Fruit fly (Drosophila melanogaster): ENCODE measurements around the gene Ada2b.

Ada2b gene

dm6 chr3R:8256040-8256439 lies 15.7 kb upstream of the Ada2b start (continued):
- TF ChIP-seq gro (GFP tag; optimal IDR thresholded peaks at IDR 0.05) (peak; percentile 26), CG7987 (GFP tag; optimal IDR thresholded peaks at IDR 0.05) (no peak), Eip74EF (GFP tag; optimal IDR thresholded peaks at IDR 0.05) (no peak), CG17385 (GFP tag; optimal IDR thresholded peaks at IDR 0.05) (peak; percentile 25), Hr39 (optimal IDR thresholded peaks at IDR 0.05) (no peak), CG8359 (GFP tag; optimal IDR thresholded peaks at IDR 0.05; ENCODE audit: borderline replicate concordance) (no peak), MESR4 (GFP tag; optimal IDR thresholded peaks at IDR 0.05) (no peak), Nf-YC (tag; optimal IDR thresholded peaks at IDR 0.05) (no peak), pnt (GFP tag; optimal IDR thresholded peaks at IDR 0.05) (no peak), chinmo (GFP tag; IDR thresholded peaks at IDR 0.05; ENCODE audit: partially characterized antibody) (no peak), unpg (GFP tag; optimal IDR thresholded peaks at IDR 0.05) (peak; percentile 53), usp (GFP tag; optimal IDR thresholded peaks at IDR 0.05) (no peak), CG5245 (GFP tag; optimal IDR thresholded peaks at IDR 0.05) (no peak), Sry-β (GFP tag; optimal IDR thresholded peaks at IDR 0.05) (no peak), CG3847 (GFP tag; IDR thresholded peaks at IDR 0.05) (no peak), gce (GFP tag; IDR thresholded peaks at IDR 0.05) (no peak), jing (GFP tag; optimal IDR thresholded peaks at IDR 0.05) (no peak), CG10321 (GFP tag; IDR thresholded peaks at IDR 0.05) (no peak), ro (GFP tag; IDR thresholded peaks at IDR 0.05) (no peak), Drgx (GFP tag; IDR thresholded peaks at IDR 0.05) (peak; percentile 67; the same call in 1 of the 2 replicates), gsb-n (tag; optimal IDR thresholded peaks at IDR 0.05) (no peak), pum (GFP tag; optimal IDR thresholded peaks at IDR 0.05) (no peak), ash1 (GFP tag; optimal IDR thresholded peaks at IDR 0.05) (no peak), Stat92E (GFP tag; optimal IDR thresholded peaks at IDR 0.05) (no peak), fu2 (GFP tag; optimal IDR thresholded peaks at IDR 0.05) (no peak), Gsc (GFP tag; IDR thresholded peaks at IDR 0.05) (no peak), CG15696 (tag; optimal IDR thresholded peaks at IDR 0.05) (no peak), p53 (GFP tag; optimal IDR thresholded peaks at IDR 0.05) (no peak), CG14667 (GFP tag; IDR thresholded peaks at IDR 0.05) (no peak), Lim3 (GFP tag; IDR thresholded peaks at IDR 0.05) (no peak), Deaf1 (tag; optimal IDR thresholded peaks at IDR 0.05) (peak; percentile 4), org-1 (GFP tag; optimal IDR thresholded peaks at IDR 0.05) (peak; percentile 11), tgo (GFP tag; IDR thresholded peaks at IDR 0.05) (no peak), MTF-1 (GFP tag; optimal IDR thresholded peaks at IDR 0.05; ENCODE audit: borderline replicate concordance) (no peak), onecut (GFP tag; IDR thresholded peaks at IDR 0.05) (no peak), pros (GFP tag; optimal IDR thresholded peaks at IDR 0.05) (no peak), CG16813 (GFP tag; IDR thresholded peaks at IDR 0.05; ENCODE audit: partially characterized antibody) (no peak), slbo (GFP tag; IDR thresholded peaks at IDR 0.05) (no peak), Dip3 (GFP tag; optimal IDR thresholded peaks at IDR 0.05) (no peak), CG7963 (GFP tag; IDR thresholded peaks at IDR 0.05; ENCODE audit: partially characterized antibody) (no peak), Doc3 (GFP tag; IDR thresholded peaks at IDR 0.05; ENCODE audit: partially characterized antibody) (no peak), CG30403 (GFP tag; optimal IDR thresholded peaks at IDR 0.05) (peak; percentile 44), Xbp1 (GFP tag; optimal IDR thresholded peaks at IDR 0.05) (peak; percentile 9), CG6765 (GFP tag; optimal IDR thresholded peaks at IDR 0.05) (no peak), trem (tag; optimal IDR thresholded peaks at IDR 0.05) (no peak), ERR (GFP tag; optimal IDR thresholded peaks at IDR 0.05) (no peak), ac (GFP tag; optimal IDR thresholded peaks at IDR 0.05) (no peak), CG34376 (GFP tag; optimal IDR thresholded peaks at IDR 0.05) (no peak), salm (tag; optimal IDR thresholded peaks at IDR 0.05) (no peak)

All from whole organism, embryonic.